Worm (Caenorhabditis elegans) whole organism, L4/young adult: ENCODE measurements around the gene ntl-2.

ENCODE experiments used
- W03F9.2 ChIP-seq: fragments of 150-350 bp; optimal IDR thresholded peaks from 2 replicates; lab custom pipeline; 2014; ENCODE audit warnings: missing biosample characterization, missing genetic modification characterization
- dao-5 ChIP-seq: sonication (generic microtip); optimal IDR thresholded peaks from 2 replicates; lab custom pipeline; 2016; ENCODE audit warnings: missing genotype, missing genetic modification characterization, moderate library complexity, missing compliant biosample characterization
- him-1 ChIP-seq: sonication (generic microtip); optimal IDR thresholded peaks from 2 replicates; lab custom pipeline; 2016; ENCODE audit warnings: missing genotype, missing genetic modification reagents, missing genetic modification characterization, missing compliant biosample characterization

ntl-2 gene

ce11 chrII:4376295-4377172 is at the start of gene ntl-2:
TSS of gene ntl-2 (minus strand) at chrII:4376465.
- TF ChIP-seq him-1 (tag; lab: Kevin White, UChicago) (peak; percentile 79), dao-5 (tag; lab: Kevin White, UChicago) (no peak), W03F9.2 (tag; lab: Kevin White, UChicago) (peak; percentile 79)

ce11 chrII:4424807-4425206 is 48.5 kb upstream of the ntl-2 start, which contains the start of the genes dcaf-13 and toe-1:
TSS of gene dcaf-13 (minus strand) at chrII:4424902.
TSS of gene toe-1 (plus strand) at chrII:4425167.
- TF ChIP-seq W03F9.2 (tag; lab: Kevin White, UChicago) (peak; percentile 30), dao-5 (tag; lab: Kevin White, UChicago) (no peak)

- TF ChIP-seq W03F9.2 (tag; lab: Kevin White, UChicago) (no peak), dao-5 (tag; lab: Kevin White, UChicago) (no peak), him-1 (tag; lab: Kevin White, UChicago) (no peak)
These were observed 43.7 kb upstream of the ntl-2 start, which contains the start of gene bpnt-1 for ce11 chrII:4419956-4420355. TSS of gene bpnt-1 (plus strand) at chrII:4420256.

ce11 chrII:4417333-4417732 is 41.1 kb upstream of the ntl-2 start, which contains the start of gene sod-5:
TSS of gene sod-5 (plus strand) at chrII:4417633.
- no peak for TF ChIP-seq dao-5 (tag; lab: Kevin White, UChicago)
- TF ChIP-seq W03F9.2 (tag; lab: Kevin White, UChicago): no peak
- TF ChIP-seq him-1 (tag; lab: Kevin White, UChicago): no peak

- no peak for TF ChIP-seq dao-5 (tag; lab: Kevin White, UChicago)
- no peak for TF ChIP-seq him-1 (tag; lab: Kevin White, UChicago)
- no peak for TF ChIP-seq W03F9.2 (tag; lab: Kevin White, UChicago)
These were observed 33.4 kb upstream of the ntl-2 start for ce11 chrII:4409650-4410049.

ce11 chrII:4405358-4405757 is 29.1 kb upstream of the ntl-2 start, which contains the start of gene ZK430.5:
TSS of gene ZK430.5 (plus strand) at chrII:4405658.
- TF ChIP-seq him-1 (tag; lab: Kevin White, UChicago) (no peak), dao-5 (tag; lab: Kevin White, UChicago) (no peak), W03F9.2 (tag; lab: Kevin White, UChicago) (no peak)

ce11 chrII:4394438-4394837 is 18.2 kb upstream of the ntl-2 start:
- no peak for TF ChIP-seq dao-5 (tag; lab: Kevin White, UChicago)

ce11 chrII:4392526-4393057 is 16.3 kb upstream of the ntl-2 start, which contains the start of gene mlt-7:
TSS of gene mlt-7 (plus strand) at chrII:4393007.
- TF ChIP-seq him-1 (tag; lab: Kevin White, UChicago): no peak
- TF ChIP-seq dao-5 (tag; lab: Kevin White, UChicago): no peak
- no peak for TF ChIP-seq W03F9.2 (tag; lab: Kevin White, UChicago)

ce11 chrII:4391072-4391471 is 14.8 kb upstream of the ntl-2 start:
- no peak for TF ChIP-seq dao-5 (tag; lab: Kevin White, UChicago)
- no peak for TF ChIP-seq him-1 (tag; lab: Kevin White, UChicago)
- no peak for TF ChIP-seq W03F9.2 (tag; lab: Kevin White, UChicago)

ce11 chrII:4383306-4383705 is 7.0 kb upstream of the ntl-2 start, which contains the start of gene fkh-6:
TSS of gene fkh-6 (minus strand) at chrII:4383406.
- no peak for TF ChIP-seq W03F9.2 (tag; lab: Kevin White, UChicago)
- no peak for TF ChIP-seq him-1 (tag; lab: Kevin White, UChicago)
- TF ChIP-seq dao-5 (tag; lab: Kevin White, UChicago): no peak

- TF ChIP-seq W03F9.2 (tag; lab: Kevin White, UChicago) (no peak), dao-5 (tag; lab: Kevin White, UChicago) (no peak), him-1 (tag; lab: Kevin White, UChicago) (no peak)
These were observed 1.9 kb upstream of the ntl-2 start, which contains the start of gene B0286.1 for ce11 chrII:4378195-4378594. TSS of gene B0286.1 (plus strand) at chrII:4378495.

ce11 chrII:4374885-4375284 is 1.4 kb downstream of the ntl-2 start:
- no peak for TF ChIP-seq W03F9.2 (tag; lab: Kevin White, UChicago)
- no peak for TF ChIP-seq him-1 (tag; lab: Kevin White, UChicago)
- TF ChIP-seq dao-5 (tag; lab: Kevin White, UChicago): no peak

ce11 chrII:4372867-4373397 is 3.3 kb downstream of the ntl-2 start:
- TF ChIP-seq W03F9.2 (tag; lab: Kevin White, UChicago): no peak
- no peak for TF ChIP-seq dao-5 (tag; lab: Kevin White, UChicago)
